Fruit fly (Drosophila melanogaster) whole organism, prepupa: ENCODE measurements around the gene Ufsp2.
A peak's percentile ranks its signal among the peaks of the same experiment; 100 is the strongest.

Experiments
- CG10631 ChIP-seq: fragments of 200-800 bp; sonication (Bioruptor generic); optimal IDR thresholded peaks from 2 replicates; lab custom pipeline; 2016; ENCODE audit warnings: missing biosample characterization, missing genetic modification characterization
- CG11294 ChIP-seq: fragments of 200-800 bp; sonication (Bioruptor generic); IDR thresholded peaks from 2 replicates; pipeline ENCODE4 v1.3.6; 2022; ENCODE audit warnings: missing biosample characterization, missing genetic modification characterization
- CG11762 ChIP-seq: fragments of 200-800 bp; sonication (Bioruptor generic); optimal IDR thresholded peaks from 3 replicates; lab custom pipeline; 2016; ENCODE audit warnings: missing biosample characterization, missing genetic modification characterization; ENCODE audit not compliant: insufficient read depth
- CG11902 ChIP-seq: fragments of 200-800 bp; sonication (Bioruptor generic); optimal IDR thresholded peaks from 3 replicates; lab custom pipeline; 2016; ENCODE audit warnings: missing biosample characterization, missing genetic modification characterization
- CG15336 ChIP-seq: fragments of 200-800 bp; sonication (Bioruptor generic); IDR thresholded peaks from 2 replicates; pipeline ENCODE4 v1.3.6; 2022; ENCODE audit warnings: missing biosample characterization, missing genetic modification characterization
- CG1621 ChIP-seq: fragments of 200-800 bp; sonication (Bioruptor generic); optimal IDR thresholded peaks from 3 replicates; lab custom pipeline; 2018; ENCODE audit warnings: missing biosample characterization, mild to moderate bottlenecking, missing genetic modification characterization
- CG31627 ChIP-seq: fragments of 200-800 bp; sonication (Bioruptor generic); optimal IDR thresholded peaks from 3 replicates; lab custom pipeline; 2016; ENCODE audit warnings: missing biosample characterization, missing genetic modification characterization
- CG34406 ChIP-seq: fragments of 200-800 bp; sonication (Bioruptor generic); optimal IDR thresholded peaks from 3 replicates; lab custom pipeline; 2016; ENCODE audit warnings: missing biosample characterization, missing genetic modification characterization
- CG3919 ChIP-seq: fragments of 200-800 bp; sonication (Bioruptor generic); optimal IDR thresholded peaks from 3 replicates; lab custom pipeline; 2016; ENCODE audit warnings: missing biosample characterization, missing genetic modification characterization
- CG4318 ChIP-seq: fragments of 200-800 bp; sonication (Bioruptor generic); optimal IDR thresholded peaks from 3 replicates; lab custom pipeline; 2017; ENCODE audit warnings: missing biosample characterization, mild to moderate bottlenecking, missing genetic modification characterization
- CG6163 ChIP-seq: fragments of 200-800 bp; sonication (Bioruptor generic); IDR thresholded peaks from 3 replicates; pipeline ENCODE4 v1.3.6; 2022; ENCODE audit warnings: missing biosample characterization, missing genetic modification characterization
- CG6276 ChIP-seq: fragments of 200-800 bp; sonication (Bioruptor generic); optimal IDR thresholded peaks from 2 replicates; lab custom pipeline; 2017; ENCODE audit warnings: missing biosample characterization, mild to moderate bottlenecking, missing genetic modification characterization
- CG6808 ChIP-seq: fragments of 200-800 bp; sonication (Bioruptor generic); optimal IDR thresholded peaks from 3 replicates; lab custom pipeline; 2017; ENCODE audit warnings: missing biosample characterization, missing genetic modification characterization, mild to moderate bottlenecking, moderate library complexity, missing genetic modification reagents
- CG6854 ChIP-seq: fragments of 200-800 bp; sonication (Bioruptor generic); optimal IDR thresholded peaks from 2 replicates; lab custom pipeline; 2017; ENCODE audit warnings: missing biosample characterization, mild to moderate bottlenecking, missing genetic modification characterization
- CG7368 ChIP-seq: fragments of 200-800 bp; sonication (Bioruptor generic); optimal IDR thresholded peaks from 3 replicates; lab custom pipeline; 2016; ENCODE audit warnings: missing biosample characterization, missing genetic modification characterization
- CG8119 ChIP-seq: fragments of 200-800 bp; sonication (Bioruptor generic); IDR thresholded peaks from 3 replicates; pipeline ENCODE4 v1.3.6; 2022; ENCODE audit warnings: missing biosample characterization, missing genetic modification characterization
- CG8319 ChIP-seq: fragments of 200-800 bp; sonication (Bioruptor generic); optimal IDR thresholded peaks from 3 replicates; lab custom pipeline; 2016; ENCODE audit warnings: missing biosample characterization, missing genetic modification characterization
- CG8632 ChIP-seq: fragments of 200-800 bp; sonication (Bioruptor generic); optimal IDR thresholded peaks from 3 replicates; lab custom pipeline; 2016; ENCODE audit warnings: missing biosample characterization, missing genetic modification characterization
- CG9139 ChIP-seq: fragments of 200-800 bp; sonication (Bioruptor generic); optimal IDR thresholded peaks from 3 replicates; lab custom pipeline; 2017; ENCODE audit warnings: missing biosample characterization, mild to moderate bottlenecking, missing genetic modification characterization
- Eip75B ChIP-seq: fragments of 200-800 bp; sonication (Bioruptor generic); optimal IDR thresholded peaks from 3 replicates; lab custom pipeline; 2016; ENCODE audit warnings: missing biosample characterization, missing genetic modification characterization
- Eip93F ChIP-seq: fragments of 200-800 bp; sonication (Bioruptor generic); optimal IDR thresholded peaks from 2 replicates; lab custom pipeline; 2016; ENCODE audit warnings: missing biosample characterization, mild to moderate bottlenecking, missing genetic modification characterization
- Ets21C ChIP-seq: fragments of 200-800 bp; sonication (Bioruptor generic); optimal IDR thresholded peaks from 3 replicates; lab custom pipeline; 2016; ENCODE audit warnings: missing biosample characterization, missing genetic modification characterization
- Ets96B ChIP-seq: fragments of 200-800 bp; optimal IDR thresholded peaks from 2 replicates; lab custom pipeline; 2019; ENCODE audit warnings: missing biosample characterization, mild to moderate bottlenecking, missing genetic modification characterization, moderate library complexity
- Gug ChIP-seq: fragments of 200-800 bp; sonication (Bioruptor generic); IDR thresholded peaks from 2 replicates; pipeline ENCODE4 v1.3.6; 2022; ENCODE audit warnings: missing biosample characterization, missing genetic modification characterization
- Hr38 ChIP-seq: sonication (Bioruptor generic); optimal IDR thresholded peaks from 2 replicates; lab custom pipeline; 2016; ENCODE audit warnings: missing biosample characterization, missing genetic modification characterization
- Hr39 ChIP-seq: fragments of 200-800 bp; sonication (Bioruptor generic); optimal IDR thresholded peaks from 2 replicates; lab custom pipeline; 2016; ENCODE audit warnings: missing biosample characterization, missing genetic modification characterization
- Hr4 ChIP-seq: fragments of 200-800 bp; sonication (Bioruptor generic); optimal IDR thresholded peaks from 3 replicates; lab custom pipeline; 2016; ENCODE audit warnings: missing biosample characterization, missing genetic modification characterization
- Lpt ChIP-seq: fragments of 200-800 bp; sonication (Bioruptor generic); optimal IDR thresholded peaks from 3 replicates; lab custom pipeline; 2016; ENCODE audit warnings: missing biosample characterization, missing genetic modification characterization
- Met ChIP-seq: fragments of 200-800 bp; sonication (Bioruptor generic); optimal IDR thresholded peaks from 3 replicates; lab custom pipeline; 2016; ENCODE audit warnings: missing biosample characterization, missing genetic modification characterization
- Smox ChIP-seq: fragments of 200-800 bp; sonication (Bioruptor generic); optimal IDR thresholded peaks from 3 replicates; lab custom pipeline; 2016; ENCODE audit warnings: missing biosample characterization, missing genetic modification characterization
- Sox102F ChIP-seq: fragments of 200-800 bp; sonication (Bioruptor generic); optimal IDR thresholded peaks from 2 replicates; lab custom pipeline; 2016; ENCODE audit warnings: missing biosample characterization, mild to moderate bottlenecking, missing genetic modification characterization
- Sox14 ChIP-seq: fragments of 200-800 bp; sonication (Bioruptor generic); optimal IDR thresholded peaks from 3 replicates; lab custom pipeline; 2016; ENCODE audit warnings: missing biosample characterization, missing genetic modification characterization
- Sox15 ChIP-seq: fragments of 200-800 bp; sonication (Bioruptor generic); optimal IDR thresholded peaks from 3 replicates; lab custom pipeline; 2016; ENCODE audit warnings: missing biosample characterization, missing genetic modification characterization
- achi ChIP-seq: fragments of 200-800 bp; sonication (Bioruptor generic); optimal IDR thresholded peaks from 3 replicates; lab custom pipeline; 2016; ENCODE audit warnings: missing biosample characterization, missing genetic modification characterization
- acj6 ChIP-seq: fragments of 200-800 bp; sonication (Bioruptor generic); optimal IDR thresholded peaks from 3 replicates; lab custom pipeline; 2016; ENCODE audit warnings: missing biosample characterization, missing genetic modification characterization
- dac ChIP-seq: fragments of 200-800 bp; sonication (Bioruptor generic); optimal IDR thresholded peaks from 2 replicates; lab custom pipeline; 2017; ENCODE audit warnings: missing biosample characterization, mild to moderate bottlenecking, missing genetic modification characterization
- dsx ChIP-seq: fragments of 200-800 bp; optimal IDR thresholded peaks from 3 replicates; lab custom pipeline; 2019; ENCODE audit warnings: missing biosample characterization, mild to moderate bottlenecking, missing genetic modification characterization, moderate library complexity; ENCODE audit not compliant: poor library complexity, severe bottlenecking
- eg ChIP-seq: fragments of 200-800 bp; sonication (Bioruptor generic); IDR thresholded peaks from 3 replicates; pipeline ENCODE4 v1.3.6; 2022; ENCODE audit warnings: missing biosample characterization, missing genetic modification characterization
- esn ChIP-seq: fragments of 200-800 bp; sonication (Bioruptor generic); optimal IDR thresholded peaks from 2 replicates; lab custom pipeline; 2016; ENCODE audit warnings: missing biosample characterization, mild to moderate bottlenecking, missing genetic modification characterization, moderate library complexity
- fd59A ChIP-seq: fragments of 200-800 bp; sonication (Bioruptor generic); optimal IDR thresholded peaks from 2 replicates; lab custom pipeline; 2017; ENCODE audit warnings: missing biosample characterization, mild to moderate bottlenecking, missing genetic modification characterization, missing genetic modification reagents
- fkh ChIP-seq: fragments of 200-800 bp; sonication (Bioruptor generic); optimal IDR thresholded peaks from 3 replicates; lab custom pipeline; 2017; ENCODE audit warnings: missing biosample characterization, mild to moderate bottlenecking, missing genetic modification characterization, moderate library complexity
- lz ChIP-seq: fragments of 200-800 bp; sonication (Bioruptor generic); optimal IDR thresholded peaks from 3 replicates; lab custom pipeline; 2016; ENCODE audit warnings: missing biosample characterization, missing genetic modification characterization
- pdm3 ChIP-seq: fragments of 200-800 bp; sonication (Bioruptor generic); optimal IDR thresholded peaks from 3 replicates; lab custom pipeline; 2016; ENCODE audit warnings: missing biosample characterization, missing genetic modification characterization
- salr ChIP-seq, 2 experiments: fragments of 200-800 bp; sonication (Bioruptor generic); optimal IDR thresholded peaks; 3 replicates each; lab custom pipeline; 2016 to 2018; ENCODE audit warnings: missing biosample characterization in 2 of 2, missing genetic modification characterization in 2 of 2, mild to moderate bottlenecking in 1 of 2
- ss ChIP-seq, 2 experiments: fragments of 200-800 bp; sonication (Bioruptor generic); optimal IDR thresholded peaks; 2 replicates in 1 of 2; 3 replicates in 1 of 2; lab custom pipeline; 2017 to 2018; ENCODE audit warnings: mild to moderate bottlenecking in 2 of 2, missing biosample characterization in 2 of 2, missing genetic modification characterization in 2 of 2, moderate library complexity in 1 of 2
- svp ChIP-seq: fragments of 200-800 bp; sonication (Bioruptor generic); peaks from one replicate; lab custom pipeline; 2016; ENCODE audit warnings: missing biosample characterization, missing genetic modification characterization
- topi ChIP-seq: fragments of 200-800 bp; sonication (Bioruptor generic); optimal IDR thresholded peaks from 3 replicates; lab custom pipeline; 2016; ENCODE audit warnings: missing biosample characterization, missing genetic modification characterization
- vri ChIP-seq: fragments of 200-800 bp; sonication (Bioruptor generic); optimal IDR thresholded peaks from 3 replicates; lab custom pipeline; 2016; ENCODE audit warnings: missing biosample characterization, mild to moderate bottlenecking, missing genetic modification characterization

Gene Ufsp2

dm6 chr3L:15616900-15617299 lies 40.5 kb downstream of the Ufsp2 start:
- no peak for TF ChIP-seq topi (GFP tag; lab: Kevin White, UChicago)
- no peak for TF ChIP-seq ss (GFP tag; optimal IDR thresholded peaks at IDR 0.05; lab: Kevin White, UChicago)
- no peak for TF ChIP-seq Gug (GFP tag; lab: Robert Waterston, UW)
- TF ChIP-seq CG11294 (GFP tag; lab: Robert Waterston, UW): no peak
- TF ChIP-seq CG6854 (GFP tag; lab: Kevin White, UChicago): no peak
- no peak for TF ChIP-seq acj6
- no peak for TF ChIP-seq CG11762
- no peak for TF ChIP-seq esn
- TF ChIP-seq Sox14 (GFP tag; lab: Kevin White, UChicago): no peak

dm6 chr3L:15619626-15620247 lies 43.4 kb downstream of the Ufsp2 start, which contains the start of gene Phs:
Gene Phs, plus strand, starts transcription at chr3L:15619901.
- no peak for TF ChIP-seq CG4318 (GFP tag; lab: Kevin White, UChicago)
- peak; percentile 63 for TF ChIP-seq Ets21C
- TF ChIP-seq CG11902 (GFP tag; lab: Kevin White, UChicago): peak; percentile 63
- TF ChIP-seq CG6276 (GFP tag; lab: Kevin White, UChicago): no peak
- peak; percentile 31 for TF ChIP-seq CG1621
- peak; percentile 77 for TF ChIP-seq Hr39 (GFP tag; lab: Kevin White, UChicago)
- peak; percentile 90 for TF ChIP-seq CG3919 (GFP tag; lab: Kevin White, UChicago)
- peak; percentile 69 for TF ChIP-seq CG7368
- peak; percentile 81 for TF ChIP-seq vri (GFP tag; lab: Kevin White, UChicago)
- peak; percentile 71 for TF ChIP-seq Sox102F (GFP tag; lab: Kevin White, UChicago)
- peak; percentile 32 for TF ChIP-seq fd59A (GFP tag; lab: Kevin White, UChicago)
- peak; percentile 88 for TF ChIP-seq CG31627 (GFP tag; lab: Kevin White, UChicago)
- peak; percentile 74 for TF ChIP-seq pdm3 (GFP tag; lab: Kevin White, UChicago)
- peak; percentile 86 for TF ChIP-seq Sox14 (GFP tag; lab: Kevin White, UChicago)
- TF ChIP-seq topi (GFP tag; lab: Kevin White, UChicago): peak; percentile 85
- TF ChIP-seq lz (GFP tag; lab: Kevin White, UChicago): peak; percentile 86
- TF ChIP-seq CG6163 (GFP tag; lab: Robert Waterston, UW): peak; percentile 70
- peak; percentile 28 for TF ChIP-seq Hr4 (GFP tag; lab: Kevin White, UChicago)
- TF ChIP-seq acj6: peak; percentile 61
- TF ChIP-seq achi: peak; percentile 68
- peak; percentile 34 to 64 for TF ChIP-seq ss (GFP tag; optimal IDR thresholded peaks at IDR 0.05; lab: Kevin White, UChicago)
- peak; percentile 85 for TF ChIP-seq svp (GFP tag; lab: Kevin White, UChicago)
- peak; percentile 0 for TF ChIP-seq CG34406 (GFP tag; lab: Kevin White, UChicago)
- TF ChIP-seq dsx (GFP tag; lab: Kevin White, UChicago): peak; percentile 72
- peak; percentile 32; the same call in 1 of the 2 replicates for TF ChIP-seq CG11294 (GFP tag; lab: Robert Waterston, UW)
- peak; percentile 67 for TF ChIP-seq CG10631
- peak; percentile 58 for TF ChIP-seq Smox (GFP tag; lab: Kevin White, UChicago)
- TF ChIP-seq CG11762: no peak
- no peak for TF ChIP-seq CG8119 (GFP tag; lab: Robert Waterston, UW)
- no peak for TF ChIP-seq Lpt (GFP tag; lab: Kevin White, UChicago)
- peak; percentile 69 for TF ChIP-seq eg (GFP tag; lab: Robert Waterston, UW)
- TF ChIP-seq Ets96B (tag; lab: Kevin White, UChicago): peak; percentile 26
- TF ChIP-seq CG8632 (GFP tag; lab: Kevin White, UChicago): peak; percentile 15
- TF ChIP-seq Eip93F (GFP tag; lab: Kevin White, UChicago): no peak
- TF ChIP-seq CG15336: no peak; the same call in 1 of the 2 replicates
- TF ChIP-seq CG6808 (GFP tag; lab: Kevin White, UChicago): peak; percentile 41
- TF ChIP-seq Sox15: peak; percentile 51
- peak; percentile 57 for TF ChIP-seq fkh (GFP tag; lab: Kevin White, UChicago)
- TF ChIP-seq CG8319 (GFP tag; lab: Kevin White, UChicago): peak; percentile 59
- peak; percentile 16 for TF ChIP-seq CG9139
- peak; percentile 77 for TF ChIP-seq Met (GFP tag; lab: Kevin White, UChicago)
- peak; percentile 45 for TF ChIP-seq CG6854 (GFP tag; lab: Kevin White, UChicago)
- peak; percentile 41 for TF ChIP-seq dac (GFP tag; lab: Kevin White, UChicago)
- TF ChIP-seq salr (GFP tag; optimal IDR thresholded peaks at IDR 0.05; lab: Kevin White, UChicago): peak; percentile 6 to 51
- peak; percentile 70 for TF ChIP-seq Eip75B
- no peak for TF ChIP-seq Hr38 (GFP tag; lab: Kevin White, UChicago)
